Fruit fly (Drosophila melanogaster) whole organism, wandering third instar larva: ENCODE results near the gene cert.
"Not testable (repeated sequence)": the region's sequence is repeated elsewhere in the genome, so short reads cannot be mapped to it uniquely, and the experiment has no call there.

Experiments
- Abd-B ChIP-seq: fragments of >200 bp; optimal IDR thresholded peaks from 2 replicates; lab custom pipeline; 2017; ENCODE audit warnings: missing biosample characterization, missing genetic modification characterization
- CrebA ChIP-seq: fragments of 200-800 bp; sonication (Bioruptor generic); optimal IDR thresholded peaks from 2 replicates; lab custom pipeline; 2016; ENCODE audit warnings: missing biosample characterization, mild to moderate bottlenecking, missing genetic modification characterization, borderline replicate concordance
- Myc ChIP-seq: fragments of >200 bp; optimal IDR thresholded peaks from 2 replicates; lab custom pipeline; 2017
- Sp1 ChIP-seq: fragments of 200-800 bp; sonication (Bioruptor generic); optimal IDR thresholded peaks from 3 replicates; lab custom pipeline; 2019; ENCODE audit warnings: missing biosample characterization, mild to moderate bottlenecking, missing genetic modification characterization, moderate library complexity
- Vsx2 ChIP-seq: fragments of 200-300, 225-300 bp; sonication (Bioruptor generic); optimal IDR thresholded peaks from 2 replicates; lab custom pipeline; 2018; ENCODE audit warnings: missing biosample characterization, missing genetic modification characterization; ENCODE audit not compliant: partially characterized antibody
- dsf ChIP-seq: sonication (Bioruptor generic); optimal IDR thresholded peaks from 2 replicates; lab custom pipeline; 2016; ENCODE audit warnings: missing biosample characterization, missing genetic modification characterization, borderline replicate concordance
- foxo ChIP-seq, 2 experiments: fragments of 200-800 bp; sonication (Bioruptor generic); optimal IDR thresholded peaks; 2 replicates in 1 of 2; 3 replicates in 1 of 2; lab custom pipeline; 2016 to 2017; ENCODE audit warnings: missing biosample characterization in 2 of 2, missing genetic modification characterization in 2 of 2

The cert gene

dm6 chr3L:8240501-8240900, 49.2 kb downstream of the cert start, which contains the start of gene CG7213:
TSS of gene CG7213 (minus strand) at chr3L:8240601.
- no peak for TF ChIP-seq Sp1
- no peak for TF ChIP-seq dsf
- no peak for TF ChIP-seq foxo (GFP tag; optimal IDR thresholded peaks at IDR 0.05; lab: Kevin White, UChicago)
- no peak for TF ChIP-seq Myc (lab: Kevin White, UChicago)

DNA sequence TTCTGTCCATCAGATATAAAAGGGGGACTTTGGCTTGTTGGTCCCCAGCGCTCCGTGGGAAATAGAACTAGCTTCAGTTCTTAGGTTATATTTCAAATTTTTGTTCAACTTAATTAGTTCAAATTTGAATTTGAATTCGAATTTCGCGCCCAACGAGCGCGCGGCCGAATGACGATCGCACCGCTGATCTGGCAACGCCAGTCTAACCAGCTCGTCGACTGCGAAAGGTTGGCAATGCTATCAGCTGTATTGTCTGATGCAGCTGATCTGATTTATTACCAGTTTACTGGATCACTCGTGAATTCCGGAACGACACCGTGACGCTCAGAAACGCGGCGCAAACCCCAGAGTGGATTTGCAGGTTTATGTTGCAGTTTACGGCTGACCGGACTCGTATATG, 51.3 kb downstream of the cert start, which contains the start of gene Dscam4:
Dscam4 (plus strand) TSS at position 301 of the 400 bp plus-strand sequence.
- TF ChIP-seq Vsx2 (GFP tag; lab: Kevin White, UChicago); CrebA; Abd-B (GFP tag; lab: Kevin White, UChicago): not testable (repeated sequence)
